Fruit fly (Drosophila melanogaster): ENCODE results near the gene Tpt.

The Tpt gene

dm6 chr3L:8440771-8441549, 35.9 kb upstream of the Tpt start (continued):
- TF ChIP-seq PHDP (tag; optimal IDR thresholded peaks at IDR 0.05) (peak; percentile 37), HLH3B (GFP tag; IDR thresholded peaks at IDR 0.05) (0 out of 2 replicates have a peak, but pooled peaks have one; percentile 18)

- TF ChIP-seq CG34376 (GFP tag; optimal IDR thresholded peaks at IDR 0.05): no peak
- no peak for TF ChIP-seq CG14014 (GFP tag; IDR thresholded peaks at IDR 0.05)
- no peak for TF ChIP-seq her (GFP tag; optimal IDR thresholded peaks at IDR 0.05)
- no peak for TF ChIP-seq Gsc (GFP tag; IDR thresholded peaks at IDR 0.05)
- peak; percentile 11 for TF ChIP-seq az2 (GFP tag; optimal IDR thresholded peaks at IDR 0.05)
- TF ChIP-seq sug (tag; optimal IDR thresholded peaks at IDR 0.05): no peak
- TF ChIP-seq CG10979 (tag; optimal IDR thresholded peaks at IDR 0.05): peak; percentile 4
- no peak for TF ChIP-seq rib (GFP tag; IDR thresholded peaks at IDR 0.05)
- TF ChIP-seq sens (GFP tag): peak; percentile 74
- no peak for TF ChIP-seq nmo (GFP tag; optimal IDR thresholded peaks at IDR 0.05)
- no peak for TF ChIP-seq CG2129 (GFP tag; IDR thresholded peaks at IDR 0.05; ENCODE audit: partially characterized antibody)
- TF ChIP-seq sd (tag; optimal IDR thresholded peaks at IDR 0.05): no peak
- peak; percentile 53 for TF ChIP-seq gem (tag; optimal IDR thresholded peaks at IDR 0.05)
- TF ChIP-seq CG7928 (GFP tag; optimal IDR thresholded peaks at IDR 0.05): no peak
- TF ChIP-seq gsb (GFP tag; IDR thresholded peaks at IDR 0.05): no peak
- TF ChIP-seq bowl (GFP tag; IDR thresholded peaks at IDR 0.05): no peak
- no peak for TF ChIP-seq pnt (GFP tag; optimal IDR thresholded peaks at IDR 0.05)
- no peak for TF ChIP-seq E2f2 (GFP tag; IDR thresholded peaks at IDR 0.05)
- TF ChIP-seq Doc3 (GFP tag; IDR thresholded peaks at IDR 0.05; ENCODE audit: partially characterized antibody): no peak
- TF ChIP-seq knrl (GFP tag; IDR thresholded peaks at IDR 0.05; ENCODE audit: partially characterized antibody): no peak
- TF ChIP-seq row (GFP tag; IDR thresholded peaks at IDR 0.05): peak; percentile 17; the same call in 1 of the 3 replicates
- peak; percentile 10; the same call in 1 of the 3 replicates for TF ChIP-seq CG11093 (GFP tag; IDR thresholded peaks at IDR 0.05)
- TF ChIP-seq sr (GFP tag; IDR thresholded peaks at IDR 0.05): no peak
- peak; percentile 33 for TF ChIP-seq fd96Cb (tag; optimal IDR thresholded peaks at IDR 0.05)
- no peak for TF ChIP-seq CG1024 (GFP tag; IDR thresholded peaks at IDR 0.05)
- TF ChIP-seq CG8924 (tag; optimal IDR thresholded peaks at IDR 0.05): no peak
- TF ChIP-seq Awh (GFP tag; IDR thresholded peaks at IDR 0.05): no peak
- no peak for TF ChIP-seq CG2120 (GFP tag; optimal IDR thresholded peaks at IDR 0.05)
- TF ChIP-seq vnd (GFP tag; IDR thresholded peaks at IDR 0.05; ENCODE audit: partially characterized antibody): no peak
- TF ChIP-seq Hand (GFP tag; optimal IDR thresholded peaks at IDR 0.05): no peak
- no peak for TF ChIP-seq CG4328 (GFP tag; optimal IDR thresholded peaks at IDR 0.05)
- no peak for TF ChIP-seq pho (GFP tag; optimal IDR thresholded peaks at IDR 0.05)
- TF ChIP-seq CG8359 (GFP tag; optimal IDR thresholded peaks at IDR 0.05; ENCODE audit: borderline replicate concordance): no peak
- TF ChIP-seq CG6854 (GFP tag; optimal IDR thresholded peaks at IDR 0.05): no peak
- no peak for TF ChIP-seq Doc2 (GFP tag; IDR thresholded peaks at IDR 0.05)
- peak; percentile 7; the same call in 1 of the 2 replicates for TF ChIP-seq Xrp1 (GFP tag; IDR thresholded peaks at IDR 0.05)
- TF ChIP-seq NC2β (GFP tag; optimal IDR thresholded peaks at IDR 0.05): no peak
These were observed 35.0 kb upstream of the Tpt start for dm6 chr3L:8440079-8440478.

Measured in whole organism, embryonic.